Worm (Caenorhabditis elegans): Measurements from ENCODE around the gene F43G6.8.

The F43G6.8 gene

ce11 chrII:11836554-11837218, 22.8 kb upstream of the F43G6.8 start:
- TF ChIP-seq snpc-4 (tag; optimal IDR thresholded peaks at IDR 0.05), result no peak
- TF ChIP-seq ama-1 (optimal IDR thresholded peaks at IDR 0.05), result no peak
- TF ChIP-seq lsy-12 (tag; optimal IDR thresholded peaks at IDR 0.05), result no peak
- TF ChIP-seq nhr-43 (tag; optimal IDR thresholded peaks at IDR 0.05; ENCODE audit: poor library complexity, severe bottlenecking), result peak; percentile 91
- TF ChIP-seq egl-5 (tag; optimal IDR thresholded peaks at IDR 0.05), result no peak
- no peak for TF ChIP-seq nhr-28 (tag; optimal IDR thresholded peaks at IDR 0.05)
- peak; percentile 69 for TF ChIP-seq elt-2 (tag; optimal IDR thresholded peaks at IDR 0.05)
- no peak for TF ChIP-seq ztf-4 (tag; optimal IDR thresholded peaks at IDR 0.05)
- peak; percentile 37 for TF ChIP-seq nhr-76 (tag; optimal IDR thresholded peaks at IDR 0.05)
- no peak for TF ChIP-seq ceh-9 (tag; optimal IDR thresholded peaks at IDR 0.05)
- TF ChIP-seq nhr-23 (tag; optimal IDR thresholded peaks at IDR 0.05), result peak; percentile 63
- no peak for TF ChIP-seq nhr-77 (tag; optimal IDR thresholded peaks at IDR 0.05)
- TF ChIP-seq ZK546.5 (tag; optimal IDR thresholded peaks at IDR 0.05), result no peak
- no peak for TF ChIP-seq lin-15B (tag; optimal IDR thresholded peaks at IDR 0.05)
- TF ChIP-seq fos-1 (tag; optimal IDR thresholded peaks at IDR 0.05), result no peak
- no peak for TF ChIP-seq ceh-82 (tag; optimal IDR thresholded peaks at IDR 0.05)
- TF ChIP-seq fkh-10 (GFP tag; optimal IDR thresholded peaks at IDR 0.05), result no peak
- TF ChIP-seq nfya-1 (tag; optimal IDR thresholded peaks at IDR 0.05; ENCODE audit: insufficient read depth), result no peak
- TF ChIP-seq pqm-1 (tag; optimal IDR thresholded peaks at IDR 0.05), result peak; percentile 1
- TF ChIP-seq pha-4 (tag; optimal IDR thresholded peaks at IDR 0.05), result no peak
- no peak for TF ChIP-seq nhr-237 (tag; optimal IDR thresholded peaks at IDR 0.05)
- TF ChIP-seq nhr-12 (tag; optimal IDR thresholded peaks at IDR 0.05), result no peak
- no peak for TF ChIP-seq jun-1 (tag; optimal IDR thresholded peaks at IDR 0.05)
- no peak for TF ChIP-seq aly-2 (tag; optimal IDR thresholded peaks at IDR 0.05)
- no peak for TF ChIP-seq lin-39 (tag; optimal IDR thresholded peaks at IDR 0.05)
- peak in 1 of 3 experiments; percentile 46 for TF ChIP-seq elt-3 (tag; optimal IDR thresholded peaks at IDR 0.05)
- no peak for TF ChIP-seq unc-62 (GFP tag; optimal IDR thresholded peaks at IDR 0.05)
- TF ChIP-seq fkh-2 (tag; optimal IDR thresholded peaks at IDR 0.05), result no peak

ce11 chrII:11835208-11835607, 21.3 kb upstream of the F43G6.8 start, which contains the start of gene T27D12.6:
TSS of gene T27D12.6 (plus strand) at chrII:11835508.
- TF ChIP-seq nhr-43 (tag; optimal IDR thresholded peaks at IDR 0.05; ENCODE audit: poor library complexity, severe bottlenecking) (no peak), ceh-9 (tag; optimal IDR thresholded peaks at IDR 0.05) (no peak), eor-1 (tag; optimal IDR thresholded peaks at IDR 0.05) (no peak), ceh-28 (tag; optimal IDR thresholded peaks at IDR 0.05) (no peak), pha-4 (tag; optimal IDR thresholded peaks at IDR 0.05) (no peak), ztf-11 (tag; optimal IDR thresholded peaks at IDR 0.05) (no peak), aly-2 (tag; optimal IDR thresholded peaks at IDR 0.05) (no peak), elt-2 (tag; optimal IDR thresholded peaks at IDR 0.05) (no peak), unc-62 (GFP tag; optimal IDR thresholded peaks at IDR 0.05) (no peak), snpc-4 (tag; optimal IDR thresholded peaks at IDR 0.05) (no peak), ztf-4 (tag; optimal IDR thresholded peaks at IDR 0.05) (no peak)

- TF ChIP-seq pha-4 (tag; optimal IDR thresholded peaks at IDR 0.05) (no peak), egl-5 (tag; optimal IDR thresholded peaks at IDR 0.05) (no peak), nhr-23 (tag; optimal IDR thresholded peaks at IDR 0.05) (no peak), zag-1 (tag; optimal IDR thresholded peaks at IDR 0.05) (no peak), nhr-28 (tag; optimal IDR thresholded peaks at IDR 0.05) (no peak), R02D3.7 (tag; optimal IDR thresholded peaks at IDR 0.05) (no peak)
These were observed 18.6 kb upstream of the F43G6.8 start, which contains the start of gene clec-144 for ce11 chrII:11832475-11832874. TSS of gene clec-144 (minus strand) at chrII:11832575.

- TF ChIP-seq fos-1 (tag; optimal IDR thresholded peaks at IDR 0.05) (no peak), elt-2 (tag; optimal IDR thresholded peaks at IDR 0.05) (peak; percentile 13), hmg-11 (tag; optimal IDR thresholded peaks at IDR 0.05) (no peak), zag-1 (tag; optimal IDR thresholded peaks at IDR 0.05) (no peak), fkh-2 (tag; optimal IDR thresholded peaks at IDR 0.05) (no peak), nhr-11 (tag; optimal IDR thresholded peaks at IDR 0.05) (no peak), nhr-23 (tag; optimal IDR thresholded peaks at IDR 0.05) (peak; percentile 4), unc-62 (GFP tag; optimal IDR thresholded peaks at IDR 0.05) (no peak), egl-27 (tag; optimal IDR thresholded peaks at IDR 0.05) (no peak), tbx-2 (tag; optimal IDR thresholded peaks at IDR 0.05) (no peak), nhr-43 (tag; optimal IDR thresholded peaks at IDR 0.05; ENCODE audit: poor library complexity, severe bottlenecking) (no peak), lin-15B (tag; optimal IDR thresholded peaks at IDR 0.05) (peak; percentile 15), nhr-76 (tag; optimal IDR thresholded peaks at IDR 0.05) (no peak), ceh-9 (tag; optimal IDR thresholded peaks at IDR 0.05) (no peak), mml-1 (tag; optimal IDR thresholded peaks at IDR 0.05) (no peak), ama-1 (optimal IDR thresholded peaks at IDR 0.05) (no peak), fkh-10 (GFP tag; optimal IDR thresholded peaks at IDR 0.05) (no peak), pha-4 (tag; optimal IDR thresholded peaks at IDR 0.05) (peak; percentile 79), nhr-25 (tag; optimal IDR thresholded peaks at IDR 0.05) (peak; percentile 7), egl-5 (tag; optimal IDR thresholded peaks at IDR 0.05) (no peak), ceh-82 (tag; optimal IDR thresholded peaks at IDR 0.05) (no peak), jun-1 (tag; optimal IDR thresholded peaks at IDR 0.05) (no peak), ztf-11 (tag; optimal IDR thresholded peaks at IDR 0.05) (no peak), snpc-4 (tag; optimal IDR thresholded peaks at IDR 0.05) (peak; percentile 33), aly-2 (tag; optimal IDR thresholded peaks at IDR 0.05) (no peak), ZK546.5 (tag; optimal IDR thresholded peaks at IDR 0.05) (no peak)
These were observed 16.7 kb upstream of the F43G6.8 start for ce11 chrII:11830601-11831000.
